Worm (Caenorhabditis elegans) whole organism, L3 larva: ENCODE measurements around the gene F35H12.6.
A peak's percentile ranks its signal among the peaks of the same experiment; 100 is the strongest.

Experiments
- R02D3.7 ChIP-seq: fragments of 150-350 bp; optimal IDR thresholded peaks from 2 replicates; lab custom pipeline; 2014; ENCODE audit warnings: missing biosample characterization, missing genetic modification characterization
- ZK546.5 ChIP-seq: sonication (generic microtip); optimal IDR thresholded peaks from 2 replicates; lab custom pipeline; 2017; ENCODE audit warnings: missing biosample characterization, missing genetic modification characterization
- aly-2 ChIP-seq: fragments of 150-350 bp; optimal IDR thresholded peaks from 2 replicates; lab custom pipeline; 2014; ENCODE audit warnings: missing biosample characterization, missing genetic modification characterization
- ama-1 ChIP-seq: fragments of 150-350 bp; optimal IDR thresholded peaks from 2 replicates; lab custom pipeline; 2018
- ceh-16 ChIP-seq: sonication (generic microtip); optimal IDR thresholded peaks from 2 replicates; lab custom pipeline; 2017; ENCODE audit warnings: missing biosample characterization, missing genetic modification characterization
- ceh-28 ChIP-seq: fragments of 150-350 bp; optimal IDR thresholded peaks from 2 replicates; lab custom pipeline; 2014; ENCODE audit warnings: missing biosample characterization, missing genetic modification reagents, missing genetic modification characterization
- ceh-82 ChIP-seq: fragments of 150-350 bp; optimal IDR thresholded peaks from 2 replicates; lab custom pipeline; 2014; ENCODE audit warnings: missing biosample characterization, missing genetic modification characterization
- ceh-9 ChIP-seq: sonication (generic microtip); optimal IDR thresholded peaks from 2 replicates; lab custom pipeline; 2018; ENCODE audit warnings: missing biosample characterization, missing genetic modification characterization
- daf-12 ChIP-seq: fragments of 150-350 bp; optimal IDR thresholded peaks from 2 replicates; lab custom pipeline; 2014; ENCODE audit warnings: missing biosample characterization, missing genetic modification reagents, missing genetic modification characterization
- egl-27 ChIP-seq: sonication (generic microtip); optimal IDR thresholded peaks from 4 replicates; lab custom pipeline; 2017; ENCODE audit warnings: missing biosample characterization, missing genetic modification reagents, missing genetic modification characterization
- egl-5 ChIP-seq: fragments of 150-350 bp; optimal IDR thresholded peaks from 2 replicates; lab custom pipeline; 2017; ENCODE audit warnings: missing biosample characterization, missing genetic modification reagents, missing genetic modification characterization, inconsistent platforms
- elt-1 ChIP-seq: fragments of 150-350 bp; optimal IDR thresholded peaks from 2 replicates; lab custom pipeline; 2014; ENCODE audit warnings: missing biosample characterization, missing genetic modification characterization
- elt-2 ChIP-seq: sonication (generic microtip); optimal IDR thresholded peaks from 2 replicates; lab custom pipeline; 2016; ENCODE audit warnings: missing genetic modification reagents, mild to moderate bottlenecking, missing genetic modification characterization, missing compliant biosample characterization
- elt-3 ChIP-seq, 3 experiments: fragments of 150-350 bp in 1 of 3; sonication (generic microtip) in 2 of 3; optimal IDR thresholded peaks; 2 replicates in 2 of 3; 4 replicates in 1 of 3; lab custom pipeline; 2014 to 2017; ENCODE audit warnings: missing biosample characterization in 3 of 3, missing genetic modification characterization in 3 of 3
- eor-1 ChIP-seq, 2 experiments: fragments of 150-350 bp; optimal IDR thresholded peaks; 2 replicates each; lab custom pipeline; 2014 to 2018; ENCODE audit warnings: missing biosample characterization in 2 of 2, missing genetic modification characterization in 2 of 2
- fkh-10 ChIP-seq: sonication (generic microtip); optimal IDR thresholded peaks from 2 replicates; lab custom pipeline; 2017; ENCODE audit warnings: missing biosample characterization, missing genetic modification reagents, missing genetic modification characterization
- fkh-2 ChIP-seq: fragments of 150-350 bp; optimal IDR thresholded peaks from 2 replicates; lab custom pipeline; 2014; ENCODE audit warnings: missing biosample characterization, missing genetic modification reagents, missing genetic modification characterization
- fos-1 ChIP-seq: fragments of 150-350 bp; optimal IDR thresholded peaks from 2 replicates; lab custom pipeline; 2014; ENCODE audit warnings: missing biosample characterization, missing genetic modification characterization
- hmg-11 ChIP-seq: sonication (generic microtip); optimal IDR thresholded peaks from 2 replicates; lab custom pipeline; 2016; ENCODE audit warnings: missing genetic modification characterization, missing compliant biosample characterization
- jun-1 ChIP-seq: fragments of 150-350 bp; optimal IDR thresholded peaks from 2 replicates; lab custom pipeline; 2014; ENCODE audit warnings: missing biosample characterization, missing genetic modification reagents, missing genetic modification characterization
- lin-15B ChIP-seq: fragments of 150-350 bp; optimal IDR thresholded peaks from 2 replicates; lab custom pipeline; 2014; ENCODE audit warnings: missing biosample characterization, missing genetic modification characterization
- lin-39 ChIP-seq: fragments of 150-350 bp; optimal IDR thresholded peaks from 2 replicates; lab custom pipeline; 2018; ENCODE audit warnings: missing biosample characterization, missing genetic modification reagents, missing genetic modification characterization
- lsy-12 ChIP-seq: sonication (generic microtip); optimal IDR thresholded peaks from 2 replicates; lab custom pipeline; 2016; ENCODE audit warnings: mild to moderate bottlenecking, missing genetic modification characterization, missing compliant biosample characterization
- mdl-1 ChIP-seq: fragments of 150-350 bp; optimal IDR thresholded peaks from 2 replicates; lab custom pipeline; 2014; ENCODE audit warnings: missing biosample characterization, missing genetic modification characterization
- mml-1 ChIP-seq: fragments of 150-350 bp; sonication (generic microtip); optimal IDR thresholded peaks from 3 replicates; lab custom pipeline; 2014; ENCODE audit warnings: missing biosample characterization, missing genetic modification characterization
- nfya-1 ChIP-seq: sonication (generic microtip); optimal IDR thresholded peaks from 2 replicates; lab custom pipeline; 2017; ENCODE audit warnings: missing genetic modification characterization, mild to moderate bottlenecking, missing compliant biosample characterization, antibody characterized with exemption, moderate library complexity; ENCODE audit not compliant: insufficient read depth
- nhr-11 ChIP-seq: fragments of 150-350 bp; optimal IDR thresholded peaks from 2 replicates; lab custom pipeline; 2014; ENCODE audit warnings: missing biosample characterization, missing genetic modification characterization
- nhr-12 ChIP-seq: fragments of 150-350 bp; optimal IDR thresholded peaks from 2 replicates; lab custom pipeline; 2014; ENCODE audit warnings: missing biosample characterization, missing genetic modification characterization
- nhr-23 ChIP-seq: fragments of 150-350 bp; optimal IDR thresholded peaks from 2 replicates; lab custom pipeline; 2014; ENCODE audit warnings: missing biosample characterization, missing genetic modification reagents, missing genetic modification characterization
- nhr-237 ChIP-seq: fragments of 150-350 bp; optimal IDR thresholded peaks from 2 replicates; lab custom pipeline; 2014; ENCODE audit warnings: missing biosample characterization, missing genetic modification characterization
- nhr-25 ChIP-seq: sonication (generic microtip); optimal IDR thresholded peaks from 2 replicates; lab custom pipeline; 2017; ENCODE audit warnings: missing biosample characterization, missing genetic modification characterization
- nhr-28 ChIP-seq: fragments of 150-350 bp; optimal IDR thresholded peaks from 2 replicates; lab custom pipeline; 2014; ENCODE audit warnings: missing biosample characterization, missing genetic modification characterization
- nhr-43 ChIP-seq: sonication (generic microtip); optimal IDR thresholded peaks from 2 replicates; lab custom pipeline; 2016; ENCODE audit warnings: mild to moderate bottlenecking, missing genetic modification characterization, missing compliant biosample characterization; ENCODE audit not compliant: poor library complexity, severe bottlenecking
- nhr-67 ChIP-seq: fragments of 150-350 bp; optimal IDR thresholded peaks from 2 replicates; lab custom pipeline; 2014; ENCODE audit warnings: missing biosample characterization, missing genetic modification characterization
- nhr-76 ChIP-seq: fragments of 150-350 bp; sonication (generic microtip); optimal IDR thresholded peaks from 5 replicates; lab custom pipeline; 2014; ENCODE audit warnings: missing biosample characterization, missing genetic modification characterization
- nhr-77 ChIP-seq: fragments of 150-350 bp; optimal IDR thresholded peaks from 2 replicates; lab custom pipeline; 2014; ENCODE audit warnings: missing biosample characterization, missing genetic modification characterization
- pha-4 ChIP-seq: fragments of 150-350 bp; optimal IDR thresholded peaks from 2 replicates; lab custom pipeline; 2014; ENCODE audit warnings: missing biosample characterization, missing genetic modification reagents, missing genetic modification characterization
- pqm-1 ChIP-seq: fragments of 150-350 bp; optimal IDR thresholded peaks from 2 replicates; lab custom pipeline; 2017; ENCODE audit warnings: missing biosample characterization, missing genetic modification characterization, inconsistent platforms
- sea-2 ChIP-seq: fragments of 150-350 bp; sonication (generic microtip); optimal IDR thresholded peaks from 4 replicates; lab custom pipeline; 2014; ENCODE audit warnings: missing biosample characterization, missing genetic modification reagents, missing genetic modification characterization
- skn-1 ChIP-seq: fragments of 150-350 bp; optimal IDR thresholded peaks from 2 replicates; lab custom pipeline; 2014; ENCODE audit warnings: missing biosample characterization, missing genetic modification characterization
- snpc-4 ChIP-seq: fragments of 150-350 bp; optimal IDR thresholded peaks from 2 replicates; lab custom pipeline; 2014; ENCODE audit warnings: missing biosample characterization, missing genetic modification characterization
- tbx-2 ChIP-seq: sonication (generic microtip); optimal IDR thresholded peaks from 2 replicates; lab custom pipeline; 2016; ENCODE audit warnings: mild to moderate bottlenecking, missing genetic modification characterization, missing compliant biosample characterization
- unc-39 ChIP-seq: sonication (generic microtip); optimal IDR thresholded peaks from 4 replicates; lab custom pipeline; 2017; ENCODE audit warnings: missing biosample characterization, missing genetic modification characterization
- unc-62 ChIP-seq: fragments of 150-350 bp; sonication (generic microtip); optimal IDR thresholded peaks from 4 replicates; lab custom pipeline; 2014; ENCODE audit warnings: missing biosample characterization, missing genetic modification reagents, missing genetic modification characterization
- zag-1 ChIP-seq: fragments of 150-350 bp; optimal IDR thresholded peaks from 2 replicates; lab custom pipeline; 2014; ENCODE audit warnings: missing biosample characterization, missing genetic modification characterization
- ztf-11 ChIP-seq: fragments of 150-350 bp; optimal IDR thresholded peaks from 2 replicates; lab custom pipeline; 2014; ENCODE audit warnings: missing biosample characterization, missing genetic modification characterization
- ztf-4 ChIP-seq: fragments of 150-350 bp; optimal IDR thresholded peaks from 2 replicates; lab custom pipeline; 2014; ENCODE audit warnings: missing biosample characterization, missing genetic modification characterization

The F35H12.6 gene

DNA sequence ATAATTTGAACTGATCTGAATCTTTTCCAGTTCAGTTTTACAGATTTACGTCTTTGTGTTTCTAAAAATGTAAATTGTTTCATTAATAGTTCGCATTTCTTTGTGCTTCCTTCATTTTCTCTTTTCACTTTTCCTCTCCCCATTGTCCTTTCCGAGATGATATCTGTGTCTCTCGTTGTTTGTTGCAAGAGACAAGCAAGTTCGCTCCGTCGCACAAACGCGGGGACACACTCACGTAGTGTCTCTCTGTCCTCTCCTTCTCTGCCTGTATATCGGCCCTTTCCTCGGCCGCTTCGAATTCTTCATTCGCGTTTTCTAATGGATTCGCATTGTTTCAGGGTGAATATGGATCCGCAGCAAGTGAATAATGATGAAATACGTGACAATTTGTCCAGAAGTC, 36.2 kb upstream of the F35H12.6 start, which contains the start of gene ZC13.1:
Gene ZC13.1, plus strand, starts transcription at position 305 of the 400 bp plus-strand sequence.
- TF ChIP-seq daf-12 (no peak), lin-15B (tag; lab: Kevin White, UChicago) (peak; percentile 85), pha-4 (tag; lab: Kevin White, UChicago) (peak; percentile 91), elt-3 (tag; optimal IDR thresholded peaks at IDR 0.05; lab: Kevin White, UChicago) (no peak), nhr-77 (tag; lab: Kevin White, UChicago) (no peak), ztf-4 (no peak), egl-27 (tag; lab: Kevin White, UChicago) (no peak), ceh-82 (tag; lab: Kevin White, UChicago) (no peak), nhr-23 (tag; lab: Kevin White, UChicago) (peak; percentile 76), ceh-28 (no peak), mml-1 (tag; lab: Kevin White, UChicago) (no peak), egl-5 (peak; percentile 63), pqm-1 (tag; lab: Kevin White, UChicago) (peak; percentile 34), nhr-25 (peak; percentile 93), nhr-12 (tag; lab: Kevin White, UChicago) (no peak), fkh-2 (tag; lab: Kevin White, UChicago) (no peak), jun-1 (tag; lab: Kevin White, UChicago) (peak; percentile 34), R02D3.7 (tag; lab: Kevin White, UChicago) (no peak), ZK546.5 (no peak), aly-2 (tag; lab: Kevin White, UChicago) (no peak), skn-1 (peak; percentile 65), fos-1 (no peak), unc-39 (tag; lab: Kevin White, UChicago) (no peak), tbx-2 (tag; lab: Kevin White, UChicago) (no peak), zag-1 (tag; lab: Kevin White, UChicago) (no peak), nhr-67 (tag; lab: Kevin White, UChicago) (no peak), nhr-76 (tag; lab: Kevin White, UChicago) (no peak), nhr-11 (tag; lab: Kevin White, UChicago) (no peak), lsy-12 (tag; lab: Kevin White, UChicago) (no peak), nhr-28 (tag; lab: Kevin White, UChicago) (no peak), sea-2 (GFP tag; lab: Kevin White, UChicago) (no peak), ztf-11 (tag; lab: Kevin White, UChicago) (no peak), lin-39 (peak; percentile 87), elt-2 (tag; lab: Kevin White, UChicago) (peak; percentile 51), nfya-1 (tag; lab: Kevin White, UChicago) (peak; percentile 73), nhr-43 (tag; lab: Kevin White, UChicago) (no peak), hmg-11 (tag; lab: Kevin White, UChicago) (peak; percentile 70), unc-62 (GFP tag; lab: Kevin White, UChicago) (no peak), ceh-9 (tag; lab: Kevin White, UChicago) (no peak), mdl-1 (no peak), ceh-16 (tag; lab: Kevin White, UChicago) (no peak), fkh-10 (GFP tag; lab: Kevin White, UChicago) (no peak), elt-1 (tag; lab: Kevin White, UChicago) (peak; percentile 44), snpc-4 (tag; lab: Kevin White, UChicago) (peak; percentile 45), nhr-237 (tag; lab: Kevin White, UChicago) (no peak), eor-1 (tag; optimal IDR thresholded peaks at IDR 0.05; lab: Kevin White, UChicago) (no peak), ama-1 (lab: Kevin White, UChicago) (no peak)
